Worm (Caenorhabditis elegans): ENCODE measurements around the gene T22F3.8.
"Not testable (repeated sequence)": the region's sequence is repeated elsewhere in the genome, so short reads cannot be mapped to it uniquely, and the experiment has no call there.

The T22F3.8 gene

DNA sequence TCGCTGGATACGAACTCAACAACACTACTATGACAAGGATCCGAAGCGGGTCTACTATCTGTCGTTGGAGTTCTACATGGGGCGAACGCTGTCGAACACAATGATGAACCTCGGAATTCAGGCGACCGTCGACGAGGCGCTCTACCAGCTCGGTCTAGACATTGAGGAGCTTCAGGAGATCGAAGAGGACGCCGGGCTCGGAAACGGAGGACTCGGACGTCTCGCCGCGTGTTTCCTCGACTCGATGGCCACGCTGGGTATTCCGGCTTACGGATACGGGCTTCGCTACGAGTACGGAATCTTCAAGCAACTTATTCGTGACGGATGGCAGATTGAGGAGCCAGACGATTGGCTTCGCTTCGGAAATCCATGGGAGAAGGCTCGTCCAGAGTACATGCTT lies 23.6 kb downstream of the T22F3.8 start:
- TF ChIP-seq ztf-23 (GFP tag; IDR thresholded peaks at IDR 0.05), result no peak

DNA sequence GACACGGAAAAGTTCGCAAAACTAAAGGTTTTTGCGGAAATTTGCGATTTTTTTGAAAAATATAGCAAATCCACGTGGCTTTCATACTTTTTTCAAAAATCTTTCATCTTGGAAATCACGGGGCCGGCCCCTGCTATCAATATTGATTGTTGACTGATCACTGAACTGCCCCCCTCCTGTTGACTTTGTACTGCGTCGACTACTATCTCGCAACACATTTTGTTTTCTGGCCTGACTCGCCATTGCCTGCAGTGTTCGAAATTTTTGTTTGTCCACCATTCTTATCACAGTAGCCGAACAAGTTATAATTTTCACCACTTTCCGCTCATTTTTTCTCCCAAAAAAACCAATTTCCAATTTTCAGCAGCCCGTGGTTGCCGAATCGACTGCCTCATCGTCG lies 24.2 kb downstream of the T22F3.8 start:
- TF ChIP-seq flt-1 (GFP tag; IDR thresholded peaks at IDR 0.05), result no peak
- TF ChIP-seq tab-1 (GFP tag; IDR thresholded peaks at IDR 0.05), result no peak
- no peak for TF ChIP-seq ztf-23 (GFP tag; IDR thresholded peaks at IDR 0.05)
- no peak for TF ChIP-seq klf-2 (GFP tag; conservative IDR thresholded peaks at IDR 0.05)
- no peak for TF ChIP-seq T22C8.4 (GFP tag; IDR thresholded peaks at IDR 0.05)

DNA sequence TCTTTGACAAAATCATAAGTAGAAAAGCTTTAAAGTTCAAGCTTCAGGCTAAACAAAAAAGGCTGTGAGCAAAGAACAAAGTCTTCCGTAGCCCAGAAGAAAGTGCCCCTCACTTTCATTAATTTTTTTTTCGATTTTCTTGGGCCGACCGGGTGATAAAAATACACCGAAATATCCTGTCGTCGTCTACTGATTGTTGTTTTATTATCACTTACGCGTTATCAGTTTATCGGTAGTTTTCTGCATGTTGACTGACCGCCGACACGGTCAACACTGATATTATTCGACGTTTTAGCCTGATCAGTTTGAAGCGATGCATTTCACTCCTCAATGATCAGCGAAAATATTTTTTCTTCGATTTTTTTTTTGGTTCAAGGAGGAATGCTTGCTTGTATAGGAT lies 24.8 kb downstream of the T22F3.8 start:
- no peak for TF ChIP-seq ztf-23 (GFP tag; IDR thresholded peaks at IDR 0.05)
- no peak for TF ChIP-seq cog-1 (tag; optimal IDR thresholded peaks at IDR 0.05)
- TF ChIP-seq T22C8.4 (GFP tag; IDR thresholded peaks at IDR 0.05), result no peak
- TF ChIP-seq tab-1 (GFP tag; IDR thresholded peaks at IDR 0.05), result no peak
- TF ChIP-seq klf-2 (GFP tag; conservative IDR thresholded peaks at IDR 0.05), result no peak
- TF ChIP-seq med-1 (GFP tag; optimal IDR thresholded peaks at IDR 0.05; ENCODE audit: insufficient read depth), result no peak

DNA sequence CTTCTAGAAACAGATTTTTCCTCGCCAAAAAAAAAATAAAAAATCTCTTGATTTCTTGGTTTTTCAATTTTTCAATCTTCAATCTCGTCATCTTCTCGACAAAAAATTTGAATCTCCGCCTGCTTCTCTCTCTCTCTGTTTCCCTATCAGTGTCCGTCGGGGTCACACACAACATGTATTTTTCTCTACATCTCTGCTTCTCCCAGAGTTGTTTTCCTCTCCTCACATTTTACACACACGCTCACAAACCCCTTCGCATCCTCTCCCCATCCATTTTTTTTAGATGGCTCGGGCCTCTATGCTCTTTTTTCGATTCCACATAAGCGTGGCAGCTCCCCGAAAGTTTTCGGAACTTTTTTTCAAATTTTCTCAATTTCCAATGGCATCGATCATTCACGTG lies 25.4 kb downstream of the T22F3.8 start:
- no peak for TF ChIP-seq ztf-29 (GFP tag; IDR thresholded peaks at IDR 0.05)
- no peak for TF ChIP-seq klf-2 (GFP tag; conservative IDR thresholded peaks at IDR 0.05)

DNA sequence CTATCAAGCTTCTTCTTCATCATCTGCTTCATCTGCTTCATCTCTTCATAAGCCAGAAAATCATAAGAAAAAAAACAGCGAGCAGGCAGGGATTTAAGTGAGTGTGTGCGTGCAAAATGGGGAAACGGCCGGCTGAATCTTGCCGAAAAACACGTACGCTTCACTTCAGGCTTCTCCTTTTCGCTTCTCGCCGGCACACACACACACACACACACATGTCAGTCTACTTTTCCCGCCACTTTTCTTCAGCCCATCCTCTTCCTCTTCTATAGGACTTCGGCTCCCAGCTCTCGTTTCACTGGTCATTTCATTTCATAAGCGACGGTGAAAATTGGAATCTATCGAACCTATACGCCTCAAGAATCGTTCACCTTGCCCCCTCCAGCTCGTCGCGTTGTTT lies 26.0 kb downstream of the T22F3.8 start:
- TF ChIP-seq ref-1 (GFP tag; conservative IDR thresholded peaks at IDR 0.05) (no peak), ztf-29 (GFP tag; IDR thresholded peaks at IDR 0.05) (no peak), klf-2 (GFP tag; conservative IDR thresholded peaks at IDR 0.05) (no peak), tab-1 (GFP tag; IDR thresholded peaks at IDR 0.05) (no peak), med-1 (GFP tag; optimal IDR thresholded peaks at IDR 0.05; ENCODE audit: insufficient read depth) (no peak), flt-1 (GFP tag; IDR thresholded peaks at IDR 0.05) (no peak), ztf-23 (GFP tag; IDR thresholded peaks at IDR 0.05) (no peak), T22C8.4 (GFP tag; IDR thresholded peaks at IDR 0.05) (no peak), cog-1 (tag; optimal IDR thresholded peaks at IDR 0.05) (no peak)

DNA sequence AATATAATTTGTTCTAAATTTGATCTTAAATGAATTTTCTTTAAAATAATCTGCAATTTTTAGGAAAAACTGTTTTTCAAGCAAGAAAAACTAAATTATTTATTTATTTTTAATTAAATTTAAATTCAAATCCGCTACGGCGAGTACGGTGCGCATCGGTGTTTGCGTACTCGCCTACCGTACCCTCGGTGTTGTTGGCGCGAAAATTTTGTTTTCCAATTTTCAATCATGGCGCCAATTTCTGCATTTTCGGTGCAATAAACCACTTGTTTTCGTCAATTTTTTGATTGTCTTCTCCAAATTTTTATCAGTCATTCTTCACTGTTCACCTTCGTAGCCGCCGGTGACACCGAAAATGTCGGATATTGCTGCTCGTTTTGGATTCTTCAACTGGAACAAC lies 26.4 kb downstream of the T22F3.8 start, which contains the start of gene pygl-1:
Gene pygl-1 (plus strand): TSS at position 211 of the 400 bp plus-strand sequence.
- TF ChIP-seq ref-1 (GFP tag; conservative IDR thresholded peaks at IDR 0.05) (no peak), med-1 (GFP tag; optimal IDR thresholded peaks at IDR 0.05; ENCODE audit: insufficient read depth) (no peak), klf-2 (GFP tag; conservative IDR thresholded peaks at IDR 0.05) (no peak), T22C8.4 (GFP tag; IDR thresholded peaks at IDR 0.05) (no peak), ztf-23 (GFP tag; IDR thresholded peaks at IDR 0.05) (no peak), flt-1 (GFP tag; IDR thresholded peaks at IDR 0.05) (no peak), ztf-29 (GFP tag; IDR thresholded peaks at IDR 0.05) (no peak), cog-1 (tag; optimal IDR thresholded peaks at IDR 0.05) (no peak), tab-1 (GFP tag; IDR thresholded peaks at IDR 0.05) (no peak)

DNA sequence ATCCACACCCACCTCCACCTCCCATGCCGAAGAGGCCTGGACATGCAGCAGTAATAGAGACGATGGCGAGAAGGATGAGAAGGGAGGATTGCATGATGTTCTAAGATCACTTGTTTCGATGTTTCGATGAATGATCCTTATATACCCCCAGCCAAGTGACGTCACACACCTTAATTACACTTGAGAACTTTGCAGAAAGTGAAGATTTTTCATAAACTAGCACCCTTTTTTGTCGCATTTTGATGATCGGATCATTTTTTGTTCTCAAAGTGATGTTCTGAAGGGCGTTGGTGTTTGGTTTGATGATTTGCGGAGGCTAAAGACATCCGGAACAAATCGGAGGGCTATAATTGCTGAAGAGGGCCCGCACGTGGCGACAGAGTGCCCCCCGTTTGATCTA lies 29.5 kb downstream of the T22F3.8 start, which contains the start of gene grl-27:
Gene grl-27 (minus strand): TSS at position 101 of the 400 bp plus-strand sequence.
- no peak for TF ChIP-seq T22C8.4 (GFP tag; IDR thresholded peaks at IDR 0.05)
- TF ChIP-seq med-1 (GFP tag; optimal IDR thresholded peaks at IDR 0.05; ENCODE audit: insufficient read depth), result no peak
- TF ChIP-seq ztf-23 (GFP tag; IDR thresholded peaks at IDR 0.05), result no peak
- no peak for TF ChIP-seq klf-2 (GFP tag; conservative IDR thresholded peaks at IDR 0.05)
- TF ChIP-seq ref-1 (GFP tag; conservative IDR thresholded peaks at IDR 0.05), result no peak
- TF ChIP-seq flt-1 (GFP tag; IDR thresholded peaks at IDR 0.05), result no peak
- no peak for TF ChIP-seq tab-1 (GFP tag; IDR thresholded peaks at IDR 0.05)
- no peak for TF ChIP-seq cog-1 (tag; optimal IDR thresholded peaks at IDR 0.05)
- TF ChIP-seq ztf-29 (GFP tag; IDR thresholded peaks at IDR 0.05), result no peak

DNA sequence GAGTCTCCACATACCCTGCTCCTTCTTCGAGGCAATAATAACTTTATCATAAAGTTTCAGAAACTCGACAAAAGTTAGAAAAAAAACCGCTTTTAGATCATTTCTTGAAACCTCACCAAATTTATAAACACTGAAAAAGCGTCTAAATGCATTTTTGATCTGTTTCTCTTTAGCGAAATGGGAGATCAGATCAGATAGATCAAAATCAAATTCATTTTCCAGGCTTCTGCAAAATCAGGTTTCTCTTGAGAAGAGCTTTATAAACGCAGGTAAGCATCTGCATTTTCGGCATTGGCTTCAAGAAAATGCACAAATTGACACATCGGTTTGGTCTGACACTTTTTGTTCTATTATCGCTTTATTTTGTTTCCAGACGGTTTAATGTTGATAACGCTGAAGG lies 32.8 kb downstream of the T22F3.8 start, which contains the start of gene F40C5.1:
Gene F40C5.1 (plus strand): TSS at position 301 of the 400 bp plus-strand sequence.
- not testable (repeated sequence) for TF ChIP-seq ztf-23 (GFP tag; IDR thresholded peaks at IDR 0.05); klf-2 (GFP tag; conservative IDR thresholded peaks at IDR 0.05); flt-1 (GFP tag; IDR thresholded peaks at IDR 0.05)

DNA sequence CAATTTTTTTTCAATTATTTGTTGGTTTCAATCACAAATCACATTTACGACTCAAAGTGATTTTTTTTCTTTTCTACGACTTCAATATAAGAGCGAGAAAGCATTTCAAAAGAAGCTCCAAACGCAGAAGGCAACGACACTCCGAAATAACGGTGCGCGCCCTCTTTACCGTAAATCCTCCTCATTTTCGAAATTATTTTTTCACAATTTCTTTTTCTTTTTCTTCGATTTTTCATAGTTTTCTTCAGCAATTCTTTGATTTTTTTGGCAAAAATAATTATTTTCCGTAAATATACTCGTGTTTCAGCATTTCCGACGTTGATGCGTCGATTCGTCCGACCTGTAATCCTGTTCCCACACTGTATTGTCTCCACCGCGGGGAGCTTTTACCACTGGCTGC lies 34.5 kb downstream of the T22F3.8 start, which contains the start of gene F40C5.2:
Gene F40C5.2 (plus strand): TSS at position 301 of the 400 bp plus-strand sequence.
- TF ChIP-seq ztf-23 (GFP tag; IDR thresholded peaks at IDR 0.05); med-1 (GFP tag; optimal IDR thresholded peaks at IDR 0.05; ENCODE audit: insufficient read depth); ztf-29 (GFP tag; IDR thresholded peaks at IDR 0.05): not testable (repeated sequence)

DNA sequence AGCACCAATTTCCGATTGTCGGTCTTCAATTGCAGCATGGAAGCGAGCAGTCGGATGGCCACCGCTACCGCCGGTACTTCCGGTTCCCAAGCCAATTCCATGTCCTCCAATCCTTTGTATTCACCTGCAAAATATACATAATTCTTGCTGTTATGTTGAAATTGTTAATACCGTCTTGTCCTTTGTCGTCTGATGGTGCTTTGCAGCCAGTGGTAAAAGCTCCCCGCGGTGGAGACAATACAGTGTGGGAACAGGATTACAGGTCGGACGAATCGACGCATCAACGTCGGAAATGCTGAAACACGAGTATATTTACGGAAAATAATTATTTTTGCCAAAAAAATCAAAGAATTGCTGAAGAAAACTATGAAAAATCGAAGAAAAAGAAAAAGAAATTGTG lies 40.9 kb downstream of the T22F3.8 start, which contains the start of gene T24A6.17:
Gene T24A6.17 (minus strand): TSS at position 101 of the 400 bp plus-strand sequence.
- TF ChIP-seq ztf-29 (GFP tag; IDR thresholded peaks at IDR 0.05); med-1 (GFP tag; optimal IDR thresholded peaks at IDR 0.05; ENCODE audit: insufficient read depth); T22C8.4 (GFP tag; IDR thresholded peaks at IDR 0.05): not testable (repeated sequence)

DNA sequence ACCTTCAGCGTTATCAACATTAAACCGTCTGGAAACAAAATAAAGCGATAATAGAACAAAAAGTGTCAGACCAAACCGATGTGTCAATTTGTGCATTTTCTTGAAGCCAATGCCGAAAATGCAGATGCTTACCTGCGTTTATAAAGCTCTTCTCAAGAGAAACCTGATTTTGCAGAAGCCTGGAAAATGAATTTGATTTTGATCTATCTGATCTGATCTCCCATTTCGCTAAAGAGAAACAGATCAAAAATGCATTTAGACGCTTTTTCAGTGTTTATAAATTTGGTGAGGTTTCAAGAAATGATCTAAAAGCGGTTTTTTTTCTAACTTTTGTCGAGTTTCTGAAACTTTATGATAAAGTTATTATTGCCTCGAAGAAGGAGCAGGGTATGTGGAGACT lies 42.4 kb downstream of the T22F3.8 start, which contains the start of gene T24A6.16:
Gene T24A6.16 (minus strand): TSS at position 101 of the 400 bp plus-strand sequence.
- not testable (repeated sequence) for TF ChIP-seq klf-2 (GFP tag; conservative IDR thresholded peaks at IDR 0.05); ref-1 (GFP tag; conservative IDR thresholded peaks at IDR 0.05); T22C8.4 (GFP tag; IDR thresholded peaks at IDR 0.05)
